In the genomic region with DNA sequence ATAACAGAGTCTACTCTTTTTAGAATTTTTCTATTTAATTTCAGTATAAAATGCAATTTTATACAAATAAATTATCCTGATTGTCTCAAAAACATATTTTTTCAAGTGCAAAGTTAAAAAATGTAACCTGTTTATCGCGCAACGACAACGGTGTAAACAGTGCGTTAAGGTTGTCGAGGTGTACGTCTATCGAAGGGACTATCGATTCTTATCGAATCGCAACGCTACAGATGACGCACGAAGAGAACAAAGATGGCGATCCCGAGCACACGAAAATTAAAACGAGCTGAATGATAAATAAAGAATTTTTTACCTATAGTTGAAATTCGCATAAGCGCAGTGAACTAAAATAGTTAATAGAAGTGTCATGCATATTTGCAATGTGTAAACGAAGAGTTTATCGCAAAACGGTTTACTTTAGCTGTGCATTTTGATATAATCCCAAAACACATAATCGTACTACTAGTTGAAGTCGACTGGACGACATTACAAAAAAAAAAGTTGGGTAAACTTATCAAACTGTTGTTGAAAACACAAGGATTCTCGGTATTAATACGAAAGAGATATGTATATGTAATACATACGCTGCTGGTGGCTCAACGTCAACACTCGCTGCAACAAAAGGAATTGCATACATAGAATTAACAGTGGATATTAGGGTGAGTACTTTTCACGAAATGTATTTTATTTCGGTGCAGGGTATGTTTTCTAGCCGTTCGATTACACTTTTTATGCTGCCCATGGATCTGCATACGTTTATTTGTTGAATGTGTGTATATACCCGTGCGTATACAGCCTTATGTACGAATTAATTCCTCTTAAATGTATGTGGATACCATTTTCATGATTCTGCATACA, we compare ENCODE assay signal across 5 fruit fly cellular contexts.
TF ChIP-seq lines count a peak whose summit lies in the region.

A gene (plus strand): TSS at position 237 of the 858 bp plus-strand sequence.

- TF ChIP-seq CTCF in whole organism, embryonic (GFP tag; optimal IDR thresholded peaks at IDR 0.05; lab: Kevin White, UChicago), result no peak

TF ChIP-seq in whole organism, adult, 20 proteins besides CTCF, POLR2A, EP300 and RAD21 (continues in another document):
- TF ChIP-seq Crg-1 (GFP tag; optimal IDR thresholded peaks at IDR 0.05; lab: Kevin White, UChicago), result peak; percentile 33
- peak; percentile 21 for TF ChIP-seq bab1 (GFP tag; optimal IDR thresholded peaks at IDR 0.05; lab: Kevin White, UChicago)
- no peak for TF ChIP-seq cnc (optimal IDR thresholded peaks at IDR 0.05; lab: Kevin White, UChicago)
- TF ChIP-seq tj (GFP tag; optimal IDR thresholded peaks at IDR 0.05; lab: Kevin White, UChicago), result peak; percentile 30
- no peak for TF ChIP-seq Clk (GFP tag; optimal IDR thresholded peaks at IDR 0.05; lab: Kevin White, UChicago)
- peak; percentile 74 for TF ChIP-seq CG11617 (GFP tag; optimal IDR thresholded peaks at IDR 0.05; lab: Kevin White, UChicago)
- no peak for TF ChIP-seq CG5204 (GFP tag; optimal IDR thresholded peaks at IDR 0.05; lab: Kevin White, UChicago)
- peak; percentile 69 for TF ChIP-seq Mnt (GFP tag; optimal IDR thresholded peaks at IDR 0.05; lab: Kevin White, UChicago)
- no peak for TF ChIP-seq toe (GFP tag; optimal IDR thresholded peaks at IDR 0.05; lab: Kevin White, UChicago)
- peak; percentile 28 for TF ChIP-seq pad (GFP tag; optimal IDR thresholded peaks at IDR 0.05; lab: Kevin White, UChicago)
- TF ChIP-seq CG7045 (GFP tag; optimal IDR thresholded peaks at IDR 0.05; lab: Kevin White, UChicago), result peak; percentile 53
- TF ChIP-seq ovo (GFP tag; optimal IDR thresholded peaks at IDR 0.05; lab: Kevin White, UChicago), result no peak
- TF ChIP-seq cic (GFP tag; optimal IDR thresholded peaks at IDR 0.05; lab: Kevin White, UChicago), result peak; percentile 45
- TF ChIP-seq CG33017 (tag; optimal IDR thresholded peaks at IDR 0.05; lab: Kevin White, UChicago), result peak; percentile 49
- TF ChIP-seq CG7101 (tag; optimal IDR thresholded peaks at IDR 0.05; lab: Kevin White, UChicago), result peak; percentile 62
- peak; percentile 99 for TF ChIP-seq kay (GFP tag; lab: Kevin White, UChicago; ENCODE audit: borderline replicate concordance)

TF ChIP-seq in whole organism, embryonic, 481 proteins besides CTCF, POLR2A, EP300 and RAD21 (continues in another document):
- TF ChIP-seq CG18619 (GFP tag; optimal IDR thresholded peaks at IDR 0.05; lab: Kevin White, UChicago), result peak; percentile 61
- TF ChIP-seq nerfin-2 (GFP tag; IDR thresholded peaks at IDR 0.05; lab: Robert Waterston, UW; ENCODE audit: partially characterized antibody), result peak; percentile 65
- peak; percentile 23 for TF ChIP-seq CG8944 (GFP tag; optimal IDR thresholded peaks at IDR 0.05; lab: Kevin White, UChicago)
- peak; percentile 21 for TF ChIP-seq gfzf (GFP tag; optimal IDR thresholded peaks at IDR 0.05; lab: Kevin White, UChicago)
- TF ChIP-seq HHEX (GFP tag; optimal IDR thresholded peaks at IDR 0.05; lab: Kevin White, UChicago), result peak; percentile 40
- no peak for TF ChIP-seq CG3407 (GFP tag; optimal IDR thresholded peaks at IDR 0.05; lab: Kevin White, UChicago)
- TF ChIP-seq CG7839 (tag; optimal IDR thresholded peaks at IDR 0.05; lab: Kevin White, UChicago), result peak; percentile 61
- TF ChIP-seq Gug (GFP tag; IDR thresholded peaks at IDR 0.05; lab: Robert Waterston, UW), result peak; percentile 62; the same call in 3 of the 4 replicates
- peak; percentile 68 for TF ChIP-seq CG17359 (tag; optimal IDR thresholded peaks at IDR 0.05; lab: Kevin White, UChicago)
- peak; percentile 63 to 69 for TF ChIP-seq dpn (GFP tag; optimal IDR thresholded peaks at IDR 0.05; lab: Kevin White, UChicago)
- TF ChIP-seq B-H1 (GFP tag; IDR thresholded peaks at IDR 0.05; lab: Robert Waterston, UW), result peak; percentile 15; the same call in 1 of the 3 replicates
- TF ChIP-seq CG10959 (GFP tag; IDR thresholded peaks at IDR 0.05; lab: Robert Waterston, UW), result no peak
- 0 out of 2 replicates have a peak, but pooled peaks have one; percentile 29 for TF ChIP-seq CG7372 (GFP tag; IDR thresholded peaks at IDR 0.05; lab: Robert Waterston, UW)
- peak; percentile 79 for TF ChIP-seq CG2120 (GFP tag; optimal IDR thresholded peaks at IDR 0.05; lab: Kevin White, UChicago)
- peak; percentile 63 for TF ChIP-seq CG3995 (GFP tag; optimal IDR thresholded peaks at IDR 0.05; lab: Kevin White, UChicago)

TF ChIP-seq in whole organism, prepupa, 60 proteins besides CTCF, POLR2A, EP300 and RAD21 (continues in another document):
- peak; percentile 36 for TF ChIP-seq CG6792 (GFP tag; optimal IDR thresholded peaks at IDR 0.05; lab: Kevin White, UChicago)
- no peak for TF ChIP-seq CG10631 (GFP tag; optimal IDR thresholded peaks at IDR 0.05; lab: Kevin White, UChicago)
- no peak for TF ChIP-seq fd85E (GFP tag; optimal IDR thresholded peaks at IDR 0.05; lab: Kevin White, UChicago)
- TF ChIP-seq spab (GFP tag; optimal IDR thresholded peaks at IDR 0.05; lab: Kevin White, UChicago), result no peak
- TF ChIP-seq Eip78C (GFP tag; lab: Kevin White, UChicago), result peak; percentile 73
- TF ChIP-seq Smox (GFP tag; optimal IDR thresholded peaks at IDR 0.05; lab: Kevin White, UChicago), result peak; percentile 56
- TF ChIP-seq fd59A (GFP tag; optimal IDR thresholded peaks at IDR 0.05; lab: Kevin White, UChicago), result no peak
- no peak for TF ChIP-seq Hr38 (GFP tag; optimal IDR thresholded peaks at IDR 0.05; lab: Kevin White, UChicago)
- TF ChIP-seq CG31627 (GFP tag; optimal IDR thresholded peaks at IDR 0.05; lab: Kevin White, UChicago), result peak; percentile 58
- no peak for TF ChIP-seq CG34406 (GFP tag; optimal IDR thresholded peaks at IDR 0.05; lab: Kevin White, UChicago)
- peak; percentile 62 for TF ChIP-seq Met (GFP tag; optimal IDR thresholded peaks at IDR 0.05; lab: Kevin White, UChicago)
- TF ChIP-seq CG3032 (tag; optimal IDR thresholded peaks at IDR 0.05; lab: Kevin White, UChicago), result peak; percentile 61
- TF ChIP-seq dsx (GFP tag; optimal IDR thresholded peaks at IDR 0.05; lab: Kevin White, UChicago; ENCODE audit: poor library complexity, severe bottlenecking), result peak; percentile 29
- peak in 1 of 2 experiments; percentile 24 for TF ChIP-seq ss (GFP tag; optimal IDR thresholded peaks at IDR 0.05; lab: Kevin White, UChicago)
- TF ChIP-seq vri (GFP tag; optimal IDR thresholded peaks at IDR 0.05; lab: Kevin White, UChicago), result peak; percentile 45
- TF ChIP-seq CG11294 (GFP tag; IDR thresholded peaks at IDR 0.05; lab: Robert Waterston, UW), result no peak
- peak; percentile 67 for TF ChIP-seq Eip75B (GFP tag; optimal IDR thresholded peaks at IDR 0.05; lab: Kevin White, UChicago)

TF ChIP-seq in whole organism, pupa, 21 proteins besides CTCF, POLR2A, EP300 and RAD21 (continues in another document):
- TF ChIP-seq CG12605 (GFP tag; IDR thresholded peaks at IDR 0.05; lab: Robert Waterston, UW) (peak; percentile 28), D1 (tag; optimal IDR thresholded peaks at IDR 0.05; lab: Kevin White, UChicago) (peak; percentile 72), CG15710 (tag; optimal IDR thresholded peaks at IDR 0.05; lab: Kevin White, UChicago) (peak; percentile 39), Snoo (tag; optimal IDR thresholded peaks at IDR 0.05; lab: Kevin White, UChicago) (peak; percentile 41), rn (GFP tag; IDR thresholded peaks at IDR 0.05; lab: Robert Waterston, UW) (no peak), CG32121 (GFP tag; IDR thresholded peaks at IDR 0.05; lab: Robert Waterston, UW) (peak; percentile 61; the same call in 1 of the 2 replicates), CG34367 (tag; optimal IDR thresholded peaks at IDR 0.05; lab: Kevin White, UChicago) (peak; percentile 17), gl (tag; optimal IDR thresholded peaks at IDR 0.05; lab: Kevin White, UChicago) (no peak), CG8301 (tag; optimal IDR thresholded peaks at IDR 0.05; lab: Kevin White, UChicago) (peak; percentile 16), EcR (GFP tag; optimal IDR thresholded peaks at IDR 0.05; lab: Kevin White, UChicago) (no peak), Pif1A (GFP tag; optimal IDR thresholded peaks at IDR 0.05; lab: Kevin White, UChicago) (peak; percentile 45), CG17806 (tag; optimal IDR thresholded peaks at IDR 0.05; lab: Kevin White, UChicago) (peak; percentile 31), fd96Ca (GFP tag; IDR thresholded peaks at IDR 0.05; lab: Robert Waterston, UW) (no peak), CG8159 (tag; optimal IDR thresholded peaks at IDR 0.05; lab: Kevin White, UChicago) (peak; percentile 31), CG9948 (tag; optimal IDR thresholded peaks at IDR 0.05; lab: Kevin White, UChicago) (peak; percentile 32), CG14655 (GFP tag; optimal IDR thresholded peaks at IDR 0.05; lab: Kevin White, UChicago) (no peak), Pif1B (GFP tag; optimal IDR thresholded peaks at IDR 0.05; lab: Kevin White, UChicago) (no peak), CG10348 (GFP tag; IDR thresholded peaks at IDR 0.05; lab: Robert Waterston, UW) (no peak)

TF ChIP-seq in whole organism, wandering third instar larva, 38 proteins besides CTCF, POLR2A, EP300 and RAD21 (continues in another document):
- TF ChIP-seq HLH106 (tag; optimal IDR thresholded peaks at IDR 0.05; lab: Kevin White, UChicago) (peak; percentile 61), pan (optimal IDR thresholded peaks at IDR 0.05; lab: Kevin White, UChicago) (no peak), woc (GFP tag; optimal IDR thresholded peaks at IDR 0.05; lab: Kevin White, UChicago) (peak; percentile 64), psq (GFP tag; optimal IDR thresholded peaks at IDR 0.05; lab: Kevin White, UChicago) (peak; percentile 8), N (GFP tag; optimal IDR thresholded peaks at IDR 0.05; lab: Kevin White, UChicago) (peak; percentile 94), fru (GFP tag; optimal IDR thresholded peaks at IDR 0.05; lab: Kevin White, UChicago) (peak; percentile 39), Hnf4 (GFP tag; optimal IDR thresholded peaks at IDR 0.05; lab: Kevin White, UChicago) (peak; percentile 52), h (GFP tag; optimal IDR thresholded peaks at IDR 0.05; lab: Kevin White, UChicago) (peak; percentile 56), Dif (GFP tag; optimal IDR thresholded peaks at IDR 0.05; lab: Kevin White, UChicago; ENCODE audit: partially characterized antibody) (no peak), Jra (GFP tag; optimal IDR thresholded peaks at IDR 0.05; lab: Kevin White, UChicago) (peak; percentile 56), Sp1 (GFP tag; optimal IDR thresholded peaks at IDR 0.05; lab: Kevin White, UChicago) (peak; percentile 47), dsf (GFP tag; optimal IDR thresholded peaks at IDR 0.05; lab: Kevin White, UChicago; ENCODE audit: borderline replicate concordance) (no peak), foxo (GFP tag; optimal IDR thresholded peaks at IDR 0.05; lab: Kevin White, UChicago) (peak in 1 of 2 experiments; percentile 24), Mio (GFP tag; optimal IDR thresholded peaks at IDR 0.05; lab: Kevin White, UChicago) (no peak), GATAd (GFP tag; optimal IDR thresholded peaks at IDR 0.05; lab: Kevin White, UChicago) (no peak), rgr (GFP tag; optimal IDR thresholded peaks at IDR 0.05; lab: Kevin White, UChicago) (peak; percentile 55), CG9705 (GFP tag; optimal IDR thresholded peaks at IDR 0.05; lab: Kevin White, UChicago) (peak; percentile 12), sage (GFP tag; optimal IDR thresholded peaks at IDR 0.05; lab: Kevin White, UChicago) (peak; percentile 31), sv (GFP tag; optimal IDR thresholded peaks at IDR 0.05; lab: Kevin White, UChicago) (peak; percentile 15), Rel (GFP tag; optimal IDR thresholded peaks at IDR 0.05; lab: Kevin White, UChicago) (no peak), Rel (tag; optimal IDR thresholded peaks at IDR 0.05; lab: Kevin White, UChicago) (peak; percentile 39)
